Worm (Caenorhabditis elegans) whole organism, midembryonic: ENCODE measurements around the gene F11E6.8.

Experiments
- T22C8.4 ChIP-seq: fragments of 200-800 bp; sonication (Bioruptor generic); IDR thresholded peaks from 2 replicates; pipeline ENCODE4 v1.3.6; 2022; ENCODE audit warnings: missing genetic modification characterization, missing compliant biosample characterization
- flt-1 ChIP-seq: fragments of 200-800 bp; sonication (Bioruptor generic); IDR thresholded peaks from 2 replicates; pipeline ENCODE4 v1.3.6; 2022; ENCODE audit warnings: missing genetic modification characterization, missing compliant biosample characterization
- klf-2 ChIP-seq: fragments of 200-800 bp; sonication (Bioruptor generic); conservative IDR thresholded peaks from 2 replicates; pipeline ENCODE4 v1.3.6; 2022; ENCODE audit warnings: missing genetic modification reagents, missing genetic modification characterization, missing compliant biosample characterization
- ztf-23 ChIP-seq: fragments of 200-800 bp; sonication (Bioruptor generic); IDR thresholded peaks from 2 replicates; pipeline ENCODE4 v1.3.6; 2022; ENCODE audit warnings: missing genetic modification reagents, missing genetic modification characterization, missing compliant biosample characterization
- ztf-29 ChIP-seq: fragments of 200-800 bp; sonication (Bioruptor generic); IDR thresholded peaks from 2 replicates; pipeline ENCODE4 v1.3.6; 2022; ENCODE audit warnings: missing genetic modification reagents, missing genetic modification characterization, missing compliant biosample characterization

- no peak for TF ChIP-seq klf-2
- TF ChIP-seq T22C8.4 (GFP tag; lab: Robert Waterston, UW): no peak
- TF ChIP-seq flt-1 (GFP tag; lab: Robert Waterston, UW): no peak
- no peak for TF ChIP-seq ztf-29 (GFP tag; lab: Robert Waterston, UW)
- TF ChIP-seq ztf-23 (GFP tag; lab: Robert Waterston, UW): no peak
Observed at ce11 chrIV:17406119-17406518, 44.2 kb downstream of the F11E6.8 start.
